Worm (Caenorhabditis elegans) whole organism, young adult: Measurements from ENCODE around the gene F40G12.4.

Experiments used
- F33H1.4 ChIP-seq: fragments of 200-800 bp; sonication (Bioruptor generic); IDR thresholded peaks from 2 replicates; pipeline ENCODE4 v1.3.6; 2022; ENCODE audit warnings: missing genetic modification reagents, missing genetic modification characterization, missing compliant biosample characterization
- lin-40 ChIP-seq: sonication (generic microtip); optimal IDR thresholded peaks from 2 replicates; lab custom pipeline; 2016; ENCODE audit warnings: missing genetic modification characterization, mild to moderate bottlenecking, missing compliant biosample characterization, missing genotype, missing genetic modification reagents
- nhr-27 ChIP-seq: fragments of 200-800 bp; sonication (Bioruptor generic); optimal IDR thresholded peaks from 2 replicates; lab custom pipeline; 2018; ENCODE audit warnings: mild to moderate bottlenecking, missing genetic modification characterization, moderate library complexity, missing compliant biosample characterization
- snpc-4 ChIP-seq, 5 experiments: fragments of 150-350 bp in 1 of 5; sonication (generic microtip) in 4 of 5; optimal IDR thresholded peaks; 2 replicates each; lab custom pipeline; 2014 to 2018; ENCODE audit warnings: missing genetic modification characterization in 5 of 5, missing biosample characterization in 3 of 5, antibody characterized with exemption in 2 of 5, mild to moderate bottlenecking in 2 of 5, missing compliant biosample characterization in 2 of 5, missing genotype in 2 of 5, moderate library complexity in 2 of 5, missing genetic modification reagents in 1 of 5
- tlf-1 ChIP-seq: fragments of 200-800 bp; sonication (Bioruptor generic); optimal IDR thresholded peaks from 2 replicates; lab custom pipeline; 2018; ENCODE audit warnings: mild to moderate bottlenecking, missing genetic modification characterization, missing compliant biosample characterization
- ztf-3 ChIP-seq: fragments of 200-800 bp; sonication (Bioruptor generic); optimal IDR thresholded peaks from 2 replicates; lab custom pipeline; 2018; ENCODE audit warnings: mild to moderate bottlenecking, missing genetic modification characterization, missing compliant biosample characterization

DNA sequence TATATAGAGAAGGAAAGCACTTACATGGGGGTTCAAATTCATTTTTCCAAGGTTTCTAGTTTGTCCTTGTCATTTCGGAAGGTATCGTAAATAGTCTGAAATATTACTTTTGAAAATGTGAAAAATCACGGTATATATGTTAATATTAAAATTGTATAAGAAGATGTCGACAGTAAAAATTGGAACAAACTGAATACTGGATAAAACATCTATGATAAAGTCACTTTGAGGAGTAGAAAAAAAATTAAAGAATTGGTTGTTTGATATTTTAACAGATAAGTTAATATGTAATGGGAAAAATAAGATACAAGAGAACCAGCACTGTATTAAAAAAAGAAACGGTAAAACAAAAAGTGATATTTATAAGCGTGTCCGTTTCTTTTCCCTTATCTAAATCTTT, 42.1 kb downstream of the F40G12.4 start, which contains the start of gene nep-21:
- TF ChIP-seq F33H1.4 (GFP tag; lab: Robert Waterston, UW) (no peak), nhr-27 (no peak), lin-40 (no peak), tlf-1 (GFP tag; lab: Kevin White, UChicago) (no peak), ztf-3 (GFP tag; lab: Kevin White, UChicago) (no peak), snpc-4 (GFP tag; optimal IDR thresholded peaks at IDR 0.05; lab: Kevin White, UChicago) (no peak), snpc-4 (tag; optimal IDR thresholded peaks at IDR 0.05; lab: Kevin White, UChicago) (no peak)
